Fruit fly (Drosophila melanogaster): ENCODE results near the gene CG17261.

Gene CG17261

dm6 chr2L:2992664-2993174 is 49.6 kb upstream of the CG17261 start, which contains the start of the genes okr and CG3558:
TSS of gene okr (minus strand) at chr2L:2992759.
TSS of gene CG3558 (plus strand) at chr2L:2992870.
- TF ChIP-seq Sin3A (optimal IDR thresholded peaks at IDR 0.05) = peak; percentile 63
- no peak; the same call in 1 of the 2 replicates for TF ChIP-seq CG42726 (GFP tag; IDR thresholded peaks at IDR 0.05; ENCODE audit: partially characterized antibody)
- TF ChIP-seq NC2α (GFP tag; optimal IDR thresholded peaks at IDR 0.05) = no peak
- no peak for TF ChIP-seq GATAe (GFP tag; conservative IDR thresholded peaks at IDR 0.05)
- peak; percentile 73 for TF ChIP-seq CG6791 (GFP tag; IDR thresholded peaks at IDR 0.05; ENCODE audit: partially characterized antibody)
- TF ChIP-seq lmd (GFP tag; IDR thresholded peaks at IDR 0.05) = no peak
- peak; percentile 90 for TF ChIP-seq CG13287 (GFP tag; IDR thresholded peaks at IDR 0.05; ENCODE audit: partially characterized antibody)
- peak; percentile 94 for TF ChIP-seq pfk (GFP tag; optimal IDR thresholded peaks at IDR 0.05)
- TF ChIP-seq CG1233 (GFP tag; optimal IDR thresholded peaks at IDR 0.05) = no peak
- TF ChIP-seq ato (GFP tag; IDR thresholded peaks at IDR 0.05; ENCODE audit: partially characterized antibody) = peak; percentile 25; the same call in 1 of the 2 replicates
- TF ChIP-seq hbn (GFP tag; IDR thresholded peaks at IDR 0.05; ENCODE audit: partially characterized antibody) = peak; percentile 80
- TF ChIP-seq Dip2 (GFP tag; IDR thresholded peaks at IDR 0.05) = no peak
- peak; percentile 83 for TF ChIP-seq CG9797 (GFP tag; optimal IDR thresholded peaks at IDR 0.05)
- TF ChIP-seq BEAF-32 (GFP tag; optimal IDR thresholded peaks at IDR 0.05) = peak; percentile 87
- TF ChIP-seq CG2129 (GFP tag; IDR thresholded peaks at IDR 0.05; ENCODE audit: partially characterized antibody) = peak; percentile 77
- peak; percentile 70 to 95 for TF ChIP-seq crp (GFP tag; optimal IDR thresholded peaks at IDR 0.05)
- TF ChIP-seq CG1647 (GFP tag; optimal IDR thresholded peaks at IDR 0.05) = peak; percentile 19
- TF ChIP-seq ase (GFP tag; IDR thresholded peaks at IDR 0.05) = no peak
- peak; percentile 29 for TF ChIP-seq fd64A (GFP tag; optimal IDR thresholded peaks at IDR 0.05)
- TF ChIP-seq stwl (tag; optimal IDR thresholded peaks at IDR 0.05) = peak; percentile 74
- TF ChIP-seq gfzf (GFP tag; optimal IDR thresholded peaks at IDR 0.05) = peak; percentile 57
- peak; percentile 72 for TF ChIP-seq inv (GFP tag; IDR thresholded peaks at IDR 0.05; ENCODE audit: partially characterized antibody)
- peak; percentile 24 for TF ChIP-seq CG8924 (tag; optimal IDR thresholded peaks at IDR 0.05)
- peak; percentile 48 for TF ChIP-seq Ets97D (GFP tag; optimal IDR thresholded peaks at IDR 0.05)
- TF ChIP-seq Scr (GFP tag; IDR thresholded peaks at IDR 0.05; ENCODE audit: partially characterized antibody) = peak; percentile 87
- peak; percentile 93 for TF ChIP-seq Dll (GFP tag; IDR thresholded peaks at IDR 0.05; ENCODE audit: partially characterized antibody)
- peak; percentile 77 for TF ChIP-seq sna (GFP tag; IDR thresholded peaks at IDR 0.05; ENCODE audit: partially characterized antibody)
- TF ChIP-seq dmrt99B (tag; optimal IDR thresholded peaks at IDR 0.05) = no peak
- 0 out of 2 replicates have a peak, but pooled peaks have one; percentile 9 for TF ChIP-seq vvl (GFP tag; IDR thresholded peaks at IDR 0.05)
- TF ChIP-seq CG10462 (GFP tag; optimal IDR thresholded peaks at IDR 0.05) = no peak
- peak; percentile 78 for TF ChIP-seq HLH4C (GFP tag; IDR thresholded peaks at IDR 0.05; ENCODE audit: partially characterized antibody)
- TF ChIP-seq CG7987 (GFP tag; optimal IDR thresholded peaks at IDR 0.05) = no peak
- TF ChIP-seq CG12769 (tag; optimal IDR thresholded peaks at IDR 0.05) = no peak
- peak; percentile 47; the same call in 2 of the 3 replicates for TF ChIP-seq row (GFP tag; IDR thresholded peaks at IDR 0.05)
- TF ChIP-seq hb (GFP tag; IDR thresholded peaks at IDR 0.05; ENCODE audit: partially characterized antibody) = peak; percentile 66; the same call in 2 of the 3 replicates
- TF ChIP-seq Doc3 (GFP tag; IDR thresholded peaks at IDR 0.05; ENCODE audit: partially characterized antibody) = peak; percentile 86
- no peak for TF ChIP-seq CG7786 (GFP tag; optimal IDR thresholded peaks at IDR 0.05)
- no peak for TF ChIP-seq CG13775 (GFP tag; optimal IDR thresholded peaks at IDR 0.05)
- TF ChIP-seq Bgb (GFP tag; IDR thresholded peaks at IDR 0.05; ENCODE audit: partially characterized antibody) = peak; percentile 74
- TF ChIP-seq Elba2 (GFP tag; optimal IDR thresholded peaks at IDR 0.05) = peak; percentile 47
- TF ChIP-seq CG1529 (GFP tag; optimal IDR thresholded peaks at IDR 0.05) = no peak
- TF ChIP-seq CG17186 (GFP tag; optimal IDR thresholded peaks at IDR 0.05) = peak; percentile 59
- no peak for TF ChIP-seq ap (GFP tag; IDR thresholded peaks at IDR 0.05)
- peak; percentile 81 for TF ChIP-seq CG14860 (GFP tag; IDR thresholded peaks at IDR 0.05; ENCODE audit: partially characterized antibody)
- TF ChIP-seq Med (GFP tag) = peak; percentile 81
- TF ChIP-seq Dp (GFP tag; optimal IDR thresholded peaks at IDR 0.05) = peak; percentile 86
- peak; percentile 73 for TF ChIP-seq Blimp-1 (GFP tag; optimal IDR thresholded peaks at IDR 0.05)
- peak; percentile 0 for TF ChIP-seq CG6254 (GFP tag; optimal IDR thresholded peaks at IDR 0.05)
